Worm (Caenorhabditis elegans): ENCODE measurements around the gene Y73F4A.2.

- TF ChIP-seq ztf-11 (tag; optimal IDR thresholded peaks at IDR 0.05) (no peak), tbx-2 (tag; optimal IDR thresholded peaks at IDR 0.05) (no peak), elt-2 (tag; optimal IDR thresholded peaks at IDR 0.05) (no peak), lin-15B (tag; optimal IDR thresholded peaks at IDR 0.05) (no peak), skn-1 (tag; optimal IDR thresholded peaks at IDR 0.05) (no peak), ceh-82 (tag; optimal IDR thresholded peaks at IDR 0.05) (no peak), ZK546.5 (tag; optimal IDR thresholded peaks at IDR 0.05) (no peak), pha-4 (tag; optimal IDR thresholded peaks at IDR 0.05) (no peak), nhr-25 (tag; optimal IDR thresholded peaks at IDR 0.05) (no peak), ztf-4 (tag; optimal IDR thresholded peaks at IDR 0.05) (no peak), aly-2 (tag; optimal IDR thresholded peaks at IDR 0.05) (no peak), pqm-1 (tag; optimal IDR thresholded peaks at IDR 0.05) (no peak), fos-1 (tag; optimal IDR thresholded peaks at IDR 0.05) (no peak)
Measured at ce11 chrIV:9034340-9034739, 8.8 kb downstream of the Y73F4A.2 start, which contains the start of gene C53D6.10.

All from whole organism, L3 larva.